Fruit fly (Drosophila melanogaster) whole organism, pupa: ENCODE measurements around the gene Pp1alpha-96A.

ENCODE experiments used
- CG10348 ChIP-seq: fragments of 200-800 bp; sonication (Bioruptor generic); IDR thresholded peaks from 2 replicates; pipeline ENCODE4 v1.3.6; 2022; ENCODE audit warnings: missing biosample characterization, missing genetic modification characterization
- CG12605 ChIP-seq: fragments of 200-800 bp; sonication (Bioruptor generic); IDR thresholded peaks from 2 replicates; pipeline ENCODE4 v1.3.6; 2022; ENCODE audit warnings: missing biosample characterization, missing genetic modification characterization
- CG13204 ChIP-seq: fragments of 200-800 bp; sonication (Bioruptor generic); optimal IDR thresholded peaks from 2 replicates; lab custom pipeline; 2018; ENCODE audit warnings: missing biosample characterization, mild to moderate bottlenecking, missing genetic modification characterization, moderate library complexity
- CG14655 ChIP-seq: fragments of 200-800 bp; sonication (Bioruptor generic); optimal IDR thresholded peaks from 3 replicates; lab custom pipeline; 2017; ENCODE audit warnings: mild to moderate bottlenecking, missing biosample characterization, missing genetic modification reagents, missing genetic modification characterization
- CG15710 ChIP-seq: fragments of 200-800 bp; sonication (Bioruptor generic); optimal IDR thresholded peaks from 2 replicates; lab custom pipeline; 2018; ENCODE audit warnings: missing biosample characterization, mild to moderate bottlenecking, missing genetic modification characterization, moderate library complexity
- CG17806 ChIP-seq: fragments of 200-800 bp; sonication (Bioruptor generic); optimal IDR thresholded peaks from 2 replicates; lab custom pipeline; 2018; ENCODE audit warnings: missing biosample characterization, mild to moderate bottlenecking, missing genetic modification characterization, moderate library complexity
- CG32121 ChIP-seq: fragments of 200-800 bp; sonication (Bioruptor generic); IDR thresholded peaks from 2 replicates; pipeline ENCODE4 v1.3.6; 2022; ENCODE audit warnings: missing biosample characterization, missing genetic modification characterization
- CG34367 ChIP-seq: fragments of 200-800 bp; sonication (Bioruptor generic); optimal IDR thresholded peaks from 2 replicates; lab custom pipeline; 2018; ENCODE audit warnings: missing biosample characterization, mild to moderate bottlenecking, missing genetic modification characterization
- CG4496 ChIP-seq: fragments of 200-800 bp; sonication (Bioruptor generic); IDR thresholded peaks from 3 replicates; pipeline ENCODE4 v1.3.6; 2022; ENCODE audit warnings: missing biosample characterization, missing genetic modification characterization
- CG8159 ChIP-seq: fragments of 200-800 bp; sonication (Bioruptor generic); optimal IDR thresholded peaks from 3 replicates; lab custom pipeline; 2018; ENCODE audit warnings: missing biosample characterization, mild to moderate bottlenecking, missing genetic modification characterization, moderate library complexity
- CG8301 ChIP-seq: fragments of 200-800 bp; sonication (Bioruptor generic); optimal IDR thresholded peaks from 2 replicates; lab custom pipeline; 2018; ENCODE audit warnings: missing biosample characterization, mild to moderate bottlenecking, missing genetic modification characterization
- CG9948 ChIP-seq: fragments of 200-800 bp; sonication (Bioruptor generic); optimal IDR thresholded peaks from 2 replicates; lab custom pipeline; 2018; ENCODE audit warnings: missing biosample characterization, mild to moderate bottlenecking, missing genetic modification characterization, moderate library complexity
- D1 ChIP-seq: fragments of 200-800 bp; sonication (Bioruptor generic); optimal IDR thresholded peaks from 2 replicates; lab custom pipeline; 2018; ENCODE audit warnings: missing biosample characterization, mild to moderate bottlenecking, missing genetic modification characterization, moderate library complexity
- EcR ChIP-seq: fragments of 200-800 bp; sonication (Bioruptor generic); optimal IDR thresholded peaks from 3 replicates; lab custom pipeline; 2019; ENCODE audit warnings: missing biosample characterization, missing genetic modification characterization, mild to moderate bottlenecking, moderate library complexity, missing genetic modification reagents
- Ets98B ChIP-seq: fragments of 200-800 bp; sonication (Bioruptor generic); IDR thresholded peaks from 2 replicates; pipeline ENCODE4 v1.3.6; 2022; ENCODE audit warnings: missing biosample characterization, missing genetic modification characterization
- Pif1A ChIP-seq: fragments of 200-800 bp; sonication (Bioruptor generic); optimal IDR thresholded peaks from 3 replicates; lab custom pipeline; 2016; ENCODE audit warnings: missing biosample characterization, missing genetic modification characterization
- Pif1B ChIP-seq: fragments of 200-800 bp; sonication (Bioruptor generic); optimal IDR thresholded peaks from 3 replicates; lab custom pipeline; 2016; ENCODE audit warnings: missing biosample characterization, missing genetic modification characterization
- Snoo ChIP-seq: fragments of 200-800 bp; sonication (Bioruptor generic); optimal IDR thresholded peaks from 3 replicates; lab custom pipeline; 2017; ENCODE audit warnings: missing biosample characterization, mild to moderate bottlenecking, missing genetic modification characterization, inconsistent platforms
- fd96Ca ChIP-seq: fragments of 200-800 bp; sonication (Bioruptor generic); IDR thresholded peaks from 3 replicates; pipeline ENCODE4 v1.3.6; 2022; ENCODE audit warnings: missing biosample characterization, missing genetic modification characterization
- gl ChIP-seq: fragments of 200-800 bp; sonication (Bioruptor generic); optimal IDR thresholded peaks from 2 replicates; lab custom pipeline; 2018; ENCODE audit warnings: missing biosample characterization, mild to moderate bottlenecking, missing genetic modification characterization
- rn ChIP-seq: fragments of 200-800 bp; sonication (Bioruptor generic); IDR thresholded peaks from 2 replicates; pipeline ENCODE4 v1.3.6; 2022; ENCODE audit warnings: missing biosample characterization, missing genetic modification characterization

Pp1alpha-96A gene

dm6 chr3R:24496084-24496483 is 22.0 kb upstream of the Pp1alpha-96A start:
- no peak for TF ChIP-seq gl (tag; lab: Kevin White, UChicago)
- TF ChIP-seq Pif1B (GFP tag; lab: Kevin White, UChicago) = no peak
- TF ChIP-seq EcR = no peak
- TF ChIP-seq CG14655 (GFP tag; lab: Kevin White, UChicago) = peak; percentile 40
- TF ChIP-seq Pif1A (GFP tag; lab: Kevin White, UChicago) = peak; percentile 48
- no peak for TF ChIP-seq Snoo (tag; lab: Kevin White, UChicago)
- TF ChIP-seq CG4496 = 0 out of 3 replicates have a peak, but pooled peaks have one; percentile 50
- TF ChIP-seq CG12605 (GFP tag; lab: Robert Waterston, UW) = no peak
- peak; percentile 57 for TF ChIP-seq CG15710
- TF ChIP-seq fd96Ca = 0 out of 3 replicates have a peak, but pooled peaks have one; percentile 49
- TF ChIP-seq Ets98B (GFP tag; lab: Robert Waterston, UW) = 0 out of 2 replicates have a peak, but pooled peaks have one; percentile 24
- TF ChIP-seq CG8159 (tag; lab: Kevin White, UChicago) = peak; percentile 68
- TF ChIP-seq CG9948 = no peak
- 0 out of 2 replicates have a peak, but pooled peaks have one; percentile 9 for TF ChIP-seq rn
- peak; percentile 47 for TF ChIP-seq CG34367

dm6 chr3R:24503627-24504026 is 14.4 kb upstream of the Pp1alpha-96A start:
- no peak for TF ChIP-seq CG9948
- TF ChIP-seq Snoo (tag; lab: Kevin White, UChicago) = no peak
- no peak for TF ChIP-seq Ets98B (GFP tag; lab: Robert Waterston, UW)
- TF ChIP-seq CG8301 (tag; lab: Kevin White, UChicago) = no peak
- no peak for TF ChIP-seq Pif1B (GFP tag; lab: Kevin White, UChicago)
- TF ChIP-seq CG12605 (GFP tag; lab: Robert Waterston, UW) = no peak
- no peak for TF ChIP-seq rn
- no peak for TF ChIP-seq CG4496
- no peak for TF ChIP-seq fd96Ca
- TF ChIP-seq D1 (tag; lab: Kevin White, UChicago) = no peak

- TF ChIP-seq CG9948 (no peak), CG12605 (GFP tag; lab: Robert Waterston, UW) (no peak), Pif1B (GFP tag; lab: Kevin White, UChicago) (no peak), CG15710 (no peak), CG13204 (no peak), CG32121 (no peak), CG34367 (no peak), CG4496 (no peak)
- TF ChIP-seq, all 21 proteins: peak for 0
Measured at dm6 chr3R:24514652-24515328, 3.3 kb upstream of the Pp1alpha-96A start, which contains the start of the genes nAChRbeta2 and DZIP1. TSS of gene nAChRbeta2 (minus strand) at chr3R:24515106. TSS of gene DZIP1 (plus strand) at chr3R:24515278.

- no peak for TF ChIP-seq rn
- no peak for TF ChIP-seq Snoo (tag; lab: Kevin White, UChicago)
- TF ChIP-seq CG9948 = no peak
- no peak for TF ChIP-seq CG17806 (tag; lab: Kevin White, UChicago)
- no peak for TF ChIP-seq CG4496
- no peak for TF ChIP-seq Pif1B (GFP tag; lab: Kevin White, UChicago)
- TF ChIP-seq CG8301 (tag; lab: Kevin White, UChicago) = no peak
- no peak for TF ChIP-seq CG15710
- no peak for TF ChIP-seq CG8159 (tag; lab: Kevin White, UChicago)
- TF ChIP-seq CG14655 (GFP tag; lab: Kevin White, UChicago) = no peak
- TF ChIP-seq CG12605 (GFP tag; lab: Robert Waterston, UW) = no peak
- TF ChIP-seq CG10348 = no peak
- TF ChIP-seq D1 (tag; lab: Kevin White, UChicago) = no peak
- TF ChIP-seq Pif1A (GFP tag; lab: Kevin White, UChicago) = no peak
- TF ChIP-seq CG13204 = no peak
Measured at dm6 chr3R:24521313-24521712, 3.2 kb downstream of the Pp1alpha-96A start.

dm6 chr3R:24523578-24523977 is 5.5 kb downstream of the Pp1alpha-96A start, which contains the start of gene CG13622:
TSS of gene CG13622 (minus strand) at chr3R:24523678.
- TF ChIP-seq Pif1B (GFP tag; lab: Kevin White, UChicago) (no peak), CG32121 (no peak)

dm6 chr3R:24524426-24524974 is 6.4 kb downstream of the Pp1alpha-96A start, which contains the start of gene Jhbp12:
TSS of gene Jhbp12 (plus strand) at chr3R:24524794.
- TF ChIP-seq EcR (peak; percentile 76), fd96Ca (0 out of 3 replicates have a peak, but pooled peaks have one; percentile 24), Ets98B (GFP tag; lab: Robert Waterston, UW) (no peak), CG17806 (tag; lab: Kevin White, UChicago) (no peak)
